Worm (Caenorhabditis elegans) whole organism, mixed stage, embryonic: ENCODE data around the gene srz-99.
A peak's percentile ranks its signal among the peaks of the same experiment; 100 is the strongest.

ENCODE experiments used
- M03D4.4 ChIP-seq: sonication (generic microtip); optimal IDR thresholded peaks from 2 replicates; lab custom pipeline; 2017; ENCODE audit warnings: mild to moderate bottlenecking, missing genetic modification characterization, missing compliant biosample characterization
- blmp-1 ChIP-seq: fragments of 150-350 bp; optimal IDR thresholded peaks from 2 replicates; lab custom pipeline; 2014; ENCODE audit warnings: missing biosample characterization, missing genetic modification characterization
- ceh-39 ChIP-seq: fragments of 150-350 bp; optimal IDR thresholded peaks from 2 replicates; lab custom pipeline; 2014; ENCODE audit warnings: missing biosample characterization, missing genetic modification characterization
- ceh-43 ChIP-seq: fragments of 200-800 bp; sonication (Bioruptor generic); optimal IDR thresholded peaks from 2 replicates; lab custom pipeline; 2018; ENCODE audit warnings: mild to moderate bottlenecking, missing genetic modification characterization, moderate library complexity, missing compliant biosample characterization
- ceh-83 ChIP-seq: fragments of 200-800 bp; sonication (Bioruptor generic); optimal IDR thresholded peaks from 2 replicates; lab custom pipeline; 2018; ENCODE audit warnings: mild to moderate bottlenecking, missing genetic modification characterization, missing compliant biosample characterization
- cnd-1 ChIP-seq: fragments of 200-800 bp; sonication (Bioruptor generic); optimal IDR thresholded peaks from 2 replicates; lab custom pipeline; 2018; ENCODE audit warnings: mild to moderate bottlenecking, missing genetic modification characterization, missing compliant biosample characterization
- drap-1 ChIP-seq: fragments of 200-800 bp; sonication (Bioruptor generic); optimal IDR thresholded peaks from 3 replicates; lab custom pipeline; 2018; ENCODE audit warnings: mild to moderate bottlenecking, missing genetic modification characterization, missing compliant biosample characterization
- elt-1 ChIP-seq: sonication (generic microtip); optimal IDR thresholded peaks from 2 replicates; lab custom pipeline; 2017; ENCODE audit warnings: missing genetic modification characterization, mild to moderate bottlenecking, missing compliant biosample characterization, antibody characterized with exemption, moderate library complexity, borderline replicate concordance; ENCODE audit not compliant: insufficient read depth
- elt-3 ChIP-seq: fragments of 150-350 bp; optimal IDR thresholded peaks from 2 replicates; lab custom pipeline; 2014; ENCODE audit warnings: missing biosample characterization, missing genetic modification characterization
- ham-2 ChIP-seq: fragments of 200-800 bp; sonication (Bioruptor generic); optimal IDR thresholded peaks from 2 replicates; lab custom pipeline; 2018; ENCODE audit warnings: mild to moderate bottlenecking, missing genetic modification characterization, missing compliant biosample characterization
- hlh-1 ChIP-seq: fragments of 150-350 bp; optimal IDR thresholded peaks from 2 replicates; lab custom pipeline; 2014; ENCODE audit warnings: missing biosample characterization, missing genetic modification reagents, missing genetic modification characterization
- lin-32 ChIP-seq: fragments of 200-800 bp; sonication (Bioruptor generic); optimal IDR thresholded peaks from 2 replicates; lab custom pipeline; 2018; ENCODE audit warnings: mild to moderate bottlenecking, missing genetic modification characterization, missing compliant biosample characterization
- lsy-2 ChIP-seq: fragments of 150-350 bp; optimal IDR thresholded peaks from 2 replicates; lab custom pipeline; 2014; ENCODE audit warnings: missing biosample characterization, missing genetic modification characterization
- mab-5 ChIP-seq: fragments of 150-350 bp; optimal IDR thresholded peaks from 2 replicates; lab custom pipeline; 2014; ENCODE audit warnings: missing biosample characterization, missing genetic modification characterization
- mep-1 ChIP-seq: fragments of 150-350 bp; optimal IDR thresholded peaks from 2 replicates; lab custom pipeline; 2017; ENCODE audit warnings: missing biosample characterization, missing genetic modification reagents, missing genetic modification characterization, inconsistent platforms
- mls-2 ChIP-seq: sonication (generic microtip); optimal IDR thresholded peaks from 2 replicates; lab custom pipeline; 2016; ENCODE audit warnings: mild to moderate bottlenecking, missing genetic modification characterization, moderate library complexity, missing compliant biosample characterization
- nhr-12 ChIP-seq: fragments of 150-350 bp; optimal IDR thresholded peaks from 2 replicates; lab custom pipeline; 2014; ENCODE audit warnings: missing biosample characterization, missing genetic modification characterization
- nhr-2 ChIP-seq: fragments of 150-350 bp; optimal IDR thresholded peaks from 2 replicates; lab custom pipeline; 2014; ENCODE audit warnings: missing biosample characterization, missing genetic modification characterization
- nhr-237 ChIP-seq: fragments of 150-350 bp; optimal IDR thresholded peaks from 2 replicates; lab custom pipeline; 2014; ENCODE audit warnings: missing biosample characterization, missing genetic modification characterization
- nhr-28 ChIP-seq: fragments of 150-350 bp; optimal IDR thresholded peaks from 2 replicates; lab custom pipeline; 2014; ENCODE audit warnings: missing biosample characterization, missing genetic modification characterization
- nhr-76 ChIP-seq: sonication (generic microtip); optimal IDR thresholded peaks from 2 replicates; lab custom pipeline; 2017; ENCODE audit warnings: missing biosample characterization, missing genetic modification characterization
- pha-4 ChIP-seq: fragments of 150-350 bp; optimal IDR thresholded peaks from 2 replicates; lab custom pipeline; 2018; ENCODE audit warnings: missing biosample characterization, missing genetic modification reagents, missing genetic modification characterization
- sem-2 ChIP-seq: fragments of 200-800 bp; sonication (Bioruptor generic); optimal IDR thresholded peaks from 2 replicates; lab custom pipeline; 2018; ENCODE audit warnings: mild to moderate bottlenecking, missing genetic modification characterization, missing compliant biosample characterization
- snpc-4 ChIP-seq: fragments of 150-350 bp; optimal IDR thresholded peaks from 2 replicates; lab custom pipeline; 2014; ENCODE audit warnings: missing biosample characterization, missing genetic modification characterization
- sptf-1 ChIP-seq: sonication (generic microtip); optimal IDR thresholded peaks from 2 replicates; lab custom pipeline; 2017; ENCODE audit warnings: mild to moderate bottlenecking, missing genetic modification characterization, moderate library complexity, missing compliant biosample characterization
- tbx-8 ChIP-seq: fragments of 200-800 bp; sonication (Bioruptor generic); optimal IDR thresholded peaks from 2 replicates; lab custom pipeline; 2018; ENCODE audit warnings: mild to moderate bottlenecking, missing genetic modification characterization, moderate library complexity, missing compliant biosample characterization
- unc-120 ChIP-seq: sonication (generic microtip); optimal IDR thresholded peaks from 2 replicates; lab custom pipeline; 2017; ENCODE audit warnings: missing genetic modification characterization, missing compliant biosample characterization; ENCODE audit not compliant: poor library complexity, severe bottlenecking
- unc-39 ChIP-seq: fragments of 150-350 bp; optimal IDR thresholded peaks from 2 replicates; lab custom pipeline; 2014; ENCODE audit warnings: missing biosample characterization, missing genetic modification characterization
- unc-62 ChIP-seq: fragments of 150-350 bp; optimal IDR thresholded peaks from 2 replicates; lab custom pipeline; 2014; ENCODE audit warnings: missing biosample characterization, missing genetic modification reagents, missing genetic modification characterization
- zip-8 ChIP-seq: fragments of 150-350 bp; optimal IDR thresholded peaks from 2 replicates; lab custom pipeline; 2014; ENCODE audit warnings: missing biosample characterization, missing genetic modification characterization

The srz-99 gene

DNA sequence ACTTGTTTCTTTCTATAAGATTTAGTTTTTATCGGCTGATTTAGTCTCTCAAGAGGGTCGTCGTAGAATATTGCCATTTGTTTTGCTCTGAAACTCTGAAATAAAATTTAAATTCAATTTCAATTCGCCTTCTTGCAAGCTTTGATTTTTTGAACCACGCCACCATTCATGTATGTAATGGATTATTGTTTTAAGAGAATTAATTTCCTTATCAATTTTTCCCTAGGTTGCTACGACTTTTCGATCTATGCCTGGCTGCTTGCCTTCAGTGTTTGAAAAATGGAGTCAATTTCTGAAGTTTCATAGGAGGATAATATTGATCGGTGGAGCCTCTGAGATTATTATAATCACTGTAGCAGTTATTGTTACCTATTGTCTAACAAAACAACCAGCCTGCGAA, 5.5 kb downstream of the srz-99 start, which contains the start of the genes clec-38 and clec-34:
TSS of gene clec-38 (minus strand) at position 101 of the 400 bp plus-strand sequence.
TSS of gene clec-34 (plus strand) at position 248 of the 400 bp plus-strand sequence.
- TF ChIP-seq unc-39 (tag; lab: Kevin White, UChicago) (no peak), ham-2 (GFP tag; lab: Kevin White, UChicago) (no peak), mab-5 (no peak), elt-1 (tag; lab: Kevin White, UChicago) (no peak), sem-2 (no peak), pha-4 (tag; lab: Kevin White, UChicago) (no peak), nhr-28 (tag; lab: Kevin White, UChicago) (no peak), hlh-1 (tag; lab: Kevin White, UChicago) (no peak), blmp-1 (tag; lab: Kevin White, UChicago) (no peak), nhr-12 (tag; lab: Kevin White, UChicago) (no peak), mep-1 (tag; lab: Kevin White, UChicago) (no peak), sptf-1 (tag; lab: Kevin White, UChicago) (no peak), elt-3 (tag; lab: Kevin White, UChicago) (no peak), tbx-8 (GFP tag; lab: Kevin White, UChicago) (no peak), drap-1 (no peak), lsy-2 (tag; lab: Kevin White, UChicago) (no peak), mls-2 (tag; lab: Kevin White, UChicago) (no peak), unc-62 (GFP tag; lab: Kevin White, UChicago) (no peak)

ce11 chrV:16739100-16739499, 9.0 kb downstream of the srz-99 start, which contains the start of the genes clec-29 and clec-39:
Gene clec-29, minus strand, starts transcription at chrV:16739200.
Gene clec-39, plus strand, starts transcription at chrV:16739268.
- no peak for TF ChIP-seq unc-62 (GFP tag; lab: Kevin White, UChicago)
- no peak for TF ChIP-seq ceh-39

DNA sequence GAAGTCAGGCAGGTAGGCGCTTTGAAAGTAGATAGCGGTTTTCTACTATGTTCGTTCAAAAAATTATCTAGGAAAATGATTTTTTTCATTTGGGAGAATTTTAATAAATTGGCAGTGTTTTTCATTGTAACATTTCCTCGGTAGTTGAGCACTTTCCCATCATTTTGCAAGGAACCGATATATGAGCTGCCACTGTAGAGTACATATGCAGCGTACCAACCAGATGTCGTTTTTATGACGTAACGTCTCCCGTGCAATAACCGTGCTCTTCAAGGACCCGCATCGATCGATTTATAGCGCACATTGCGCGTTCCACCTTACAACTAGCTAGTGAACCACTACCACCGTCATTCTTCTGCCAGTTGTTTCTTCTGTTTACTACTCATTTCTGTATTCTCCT, 12.1 kb downstream of the srz-99 start, which contains the start of gene T25E12.6:
TSS of gene T25E12.6 (plus strand) at position 301 of the 400 bp plus-strand sequence.
- TF ChIP-seq cnd-1 (tag; lab: Kevin White, UChicago) (peak; percentile 46), mab-5 (no peak), ceh-39 (peak; percentile 25), zip-8 (peak; percentile 41)

DNA sequence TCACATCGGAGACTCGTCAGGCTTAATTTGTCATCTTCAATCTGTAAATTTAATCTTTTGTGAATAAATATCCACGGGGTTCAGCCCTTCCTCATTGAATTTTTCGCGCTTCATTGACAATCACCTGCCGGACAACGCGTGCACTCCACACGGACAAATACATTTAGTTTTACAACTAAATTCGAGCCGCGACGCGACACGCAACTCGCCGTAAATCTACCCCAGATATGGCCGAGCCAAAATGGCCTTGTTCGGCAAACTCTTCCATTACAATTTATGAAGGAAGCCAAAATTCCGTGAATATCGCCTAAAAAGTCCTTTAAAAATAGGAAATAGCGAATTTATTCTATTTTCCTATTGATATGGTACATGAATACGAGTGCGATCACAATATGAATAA, 14.7 kb downstream of the srz-99 start:
- TF ChIP-seq drap-1 (no peak), nhr-237 (tag; lab: Kevin White, UChicago) (no peak), mls-2 (tag; lab: Kevin White, UChicago) (no peak), elt-1 (tag; lab: Kevin White, UChicago) (no peak), nhr-12 (tag; lab: Kevin White, UChicago) (no peak), mep-1 (tag; lab: Kevin White, UChicago) (no peak), elt-3 (tag; lab: Kevin White, UChicago) (no peak), unc-62 (GFP tag; lab: Kevin White, UChicago) (no peak), nhr-76 (no peak), nhr-2 (tag; lab: Kevin White, UChicago) (no peak), ceh-83 (no peak), nhr-28 (tag; lab: Kevin White, UChicago) (no peak), tbx-8 (GFP tag; lab: Kevin White, UChicago) (no peak), lin-32 (no peak)

DNA sequence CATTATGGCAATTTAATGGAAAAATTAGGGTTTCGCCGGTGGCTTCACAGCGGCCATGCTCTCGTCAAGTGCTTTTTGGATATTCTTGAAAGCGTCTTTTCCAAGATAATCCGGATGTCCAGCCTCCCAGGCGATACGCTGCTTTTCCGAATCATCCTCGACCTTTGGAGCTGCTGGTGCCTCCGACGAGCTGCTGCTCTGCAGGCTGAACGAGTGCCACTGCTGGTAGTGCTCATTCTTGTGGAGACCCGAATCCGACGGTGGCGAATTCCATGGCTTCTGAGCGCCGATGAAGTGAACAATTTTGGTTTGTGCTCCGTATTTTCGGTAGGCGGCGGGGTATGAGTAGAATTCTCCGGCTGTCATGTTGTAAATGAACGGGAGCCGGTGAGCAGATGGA, 15.2 kb downstream of the srz-99 start:
- TF ChIP-seq ceh-43 (GFP tag; lab: Kevin White, UChicago) (no peak), lsy-2 (tag; lab: Kevin White, UChicago) (no peak), pha-4 (tag; lab: Kevin White, UChicago) (no peak), M03D4.4 (tag; lab: Kevin White, UChicago) (no peak), elt-3 (tag; lab: Kevin White, UChicago) (no peak), elt-1 (tag; lab: Kevin White, UChicago) (no peak), unc-120 (tag; lab: Kevin White, UChicago) (no peak), snpc-4 (tag; lab: Kevin White, UChicago) (no peak)
